Fruit fly (Drosophila melanogaster): ENCODE results near the gene CG9164.

The CG9164 gene

DNA sequence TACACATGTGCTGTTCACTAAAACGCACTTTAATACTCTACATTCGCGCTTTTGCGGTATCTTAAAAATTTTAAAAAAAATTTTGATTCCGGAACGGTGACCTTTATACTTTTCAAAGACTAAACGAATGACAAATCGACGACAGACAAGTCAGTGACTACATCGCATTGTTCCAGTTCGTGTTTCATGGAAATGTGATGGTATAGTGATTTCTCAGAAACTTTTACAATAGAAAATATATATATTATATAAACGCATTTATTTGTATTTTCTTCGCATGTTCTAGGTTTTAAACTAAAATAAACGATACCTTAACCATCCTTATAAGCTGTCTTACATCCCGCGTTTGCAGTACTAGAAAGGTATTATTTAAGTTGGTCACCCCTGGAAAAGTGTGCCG lies 24.3 kb downstream of the CG9164 start, which contains the start of gene Pp1-13C:
Gene Pp1-13C, minus strand, starts transcription at position 101 of the 400 bp plus-strand sequence.
- TF ChIP-seq CG11902 (GFP tag; optimal IDR thresholded peaks at IDR 0.05), result no peak
- no peak for TF ChIP-seq Ets21C (GFP tag; optimal IDR thresholded peaks at IDR 0.05)
- no peak for TF ChIP-seq Eip93F (GFP tag; optimal IDR thresholded peaks at IDR 0.05)

DNA sequence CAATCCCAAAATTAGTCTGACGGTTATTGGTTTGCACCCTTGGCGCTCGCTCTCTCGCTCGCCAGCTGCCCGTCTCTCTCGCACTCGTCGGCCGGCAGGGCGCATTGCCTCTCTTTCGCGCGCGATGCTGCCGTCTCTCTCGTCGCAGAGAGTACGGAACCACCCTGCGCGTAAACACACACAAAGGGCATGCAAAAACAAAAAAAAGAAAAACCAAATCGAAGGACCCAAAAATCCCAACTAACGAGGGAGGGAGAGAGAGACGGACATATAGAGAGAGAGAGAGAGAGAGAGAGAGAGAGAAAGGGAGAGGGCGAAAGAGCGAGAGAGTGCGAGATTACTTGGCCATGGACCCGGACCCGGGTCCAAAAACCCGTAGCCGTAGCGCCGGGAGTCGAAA lies 28.8 kb downstream of the CG9164 start:
- no peak for TF ChIP-seq svp (GFP tag)
- no peak for TF ChIP-seq fd85E (GFP tag; optimal IDR thresholded peaks at IDR 0.05)
- TF ChIP-seq spab (GFP tag; optimal IDR thresholded peaks at IDR 0.05), result no peak
- no peak for TF ChIP-seq Hr4 (GFP tag; optimal IDR thresholded peaks at IDR 0.05)
- no peak for TF ChIP-seq salr (GFP tag; optimal IDR thresholded peaks at IDR 0.05)
- no peak for TF ChIP-seq CG8632 (GFP tag; optimal IDR thresholded peaks at IDR 0.05)
- no peak for TF ChIP-seq dac (GFP tag; optimal IDR thresholded peaks at IDR 0.05)
- TF ChIP-seq Met (GFP tag; optimal IDR thresholded peaks at IDR 0.05), result no peak
- no peak for TF ChIP-seq acj6 (GFP tag; optimal IDR thresholded peaks at IDR 0.05)
- no peak for TF ChIP-seq dsx (GFP tag; optimal IDR thresholded peaks at IDR 0.05; ENCODE audit: poor library complexity, severe bottlenecking)
- no peak for TF ChIP-seq Eip78C (GFP tag)
- no peak for TF ChIP-seq net (GFP tag; optimal IDR thresholded peaks at IDR 0.05)
- no peak for TF ChIP-seq Lpt (GFP tag; optimal IDR thresholded peaks at IDR 0.05)
- no peak for TF ChIP-seq CG32006 (GFP tag; optimal IDR thresholded peaks at IDR 0.05)
- TF ChIP-seq ss (GFP tag; optimal IDR thresholded peaks at IDR 0.05), result no peak
- no peak for TF ChIP-seq lz (GFP tag; optimal IDR thresholded peaks at IDR 0.05)
- TF ChIP-seq CG8319 (GFP tag; optimal IDR thresholded peaks at IDR 0.05), result no peak
- TF ChIP-seq OdsH (GFP tag; optimal IDR thresholded peaks at IDR 0.05), result no peak
- no peak for TF ChIP-seq CG6792 (GFP tag; optimal IDR thresholded peaks at IDR 0.05)

DNA sequence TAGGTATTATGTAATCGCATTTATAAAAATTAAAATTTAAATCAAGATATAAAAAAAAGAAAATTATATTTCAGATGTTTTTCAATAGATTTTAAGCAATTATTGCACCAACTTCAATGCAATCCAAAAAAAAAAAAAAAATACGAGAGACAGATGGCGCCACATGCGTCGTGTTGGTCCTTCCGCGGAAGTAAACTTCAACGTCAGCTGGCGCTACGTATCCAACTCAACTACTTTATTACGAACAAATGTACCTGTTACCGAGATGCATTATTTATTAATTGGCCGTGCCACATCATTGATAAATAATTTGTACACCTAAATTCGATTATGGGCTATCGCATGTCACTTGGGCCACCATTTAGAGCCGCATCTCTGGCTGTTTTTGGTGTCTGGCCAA lies 31.6 kb downstream of the CG9164 start:
- TF ChIP-seq esn (GFP tag; optimal IDR thresholded peaks at IDR 0.05) (no peak), Eip78C (GFP tag) (no peak), acj6 (GFP tag; optimal IDR thresholded peaks at IDR 0.05) (no peak), svp (GFP tag) (no peak), topi (GFP tag; optimal IDR thresholded peaks at IDR 0.05) (no peak), CG6276 (GFP tag; optimal IDR thresholded peaks at IDR 0.05) (no peak), Gug (GFP tag; IDR thresholded peaks at IDR 0.05) (no peak), Hr39 (GFP tag; optimal IDR thresholded peaks at IDR 0.05) (no peak), CG11902 (GFP tag; optimal IDR thresholded peaks at IDR 0.05) (no peak), OdsH (GFP tag; optimal IDR thresholded peaks at IDR 0.05) (no peak), CG9139 (GFP tag; optimal IDR thresholded peaks at IDR 0.05) (no peak), CG8319 (GFP tag; optimal IDR thresholded peaks at IDR 0.05) (no peak), vri (GFP tag; optimal IDR thresholded peaks at IDR 0.05) (no peak), Lpt (GFP tag; optimal IDR thresholded peaks at IDR 0.05) (no peak), pdm3 (GFP tag; optimal IDR thresholded peaks at IDR 0.05) (no peak), Hr38 (GFP tag; optimal IDR thresholded peaks at IDR 0.05) (no peak), CG8119 (GFP tag; IDR thresholded peaks at IDR 0.05) (no peak), fd59A (GFP tag; optimal IDR thresholded peaks at IDR 0.05) (no peak)

DNA sequence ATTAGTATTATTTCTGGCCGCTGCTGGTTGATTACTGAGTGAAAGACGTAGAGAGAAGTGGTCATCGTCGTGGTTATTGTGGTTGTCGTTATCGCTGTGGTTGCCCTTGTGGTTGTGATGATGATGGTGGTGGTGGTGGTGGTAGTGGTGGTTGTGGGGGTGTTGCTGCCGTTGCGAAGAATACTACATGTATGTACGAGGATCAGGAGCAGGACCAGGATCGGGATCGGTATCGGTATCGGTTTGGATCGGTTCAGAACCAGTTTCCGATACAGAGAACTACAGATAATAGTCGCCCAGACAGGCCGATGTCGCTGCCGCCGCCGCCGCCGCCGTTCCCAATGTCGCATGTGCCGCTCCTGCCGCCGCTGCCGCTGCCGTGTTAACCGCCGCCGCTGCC lies 32.5 kb downstream of the CG9164 start:
- TF ChIP-seq CG3919 (GFP tag; optimal IDR thresholded peaks at IDR 0.05) (no peak), fd85E (GFP tag; optimal IDR thresholded peaks at IDR 0.05) (no peak), spab (GFP tag; optimal IDR thresholded peaks at IDR 0.05) (no peak), CG9139 (GFP tag; optimal IDR thresholded peaks at IDR 0.05) (no peak), CG11902 (GFP tag; optimal IDR thresholded peaks at IDR 0.05) (no peak), Met (GFP tag; optimal IDR thresholded peaks at IDR 0.05) (no peak), CG31627 (GFP tag; optimal IDR thresholded peaks at IDR 0.05) (no peak), acj6 (GFP tag; optimal IDR thresholded peaks at IDR 0.05) (no peak), CG10669 (GFP tag; optimal IDR thresholded peaks at IDR 0.05) (no peak)
